Worm (Caenorhabditis elegans): ENCODE results near the gene clec-256.

clec-256 gene

ce11 chrV:18729324-18729924, 42.1 kb upstream of the clec-256 start, which contains the start of gene asp-19:
TSS of gene asp-19 (minus strand) at chrV:18729374.
- TF ChIP-seq nhr-19 (GFP tag; conservative IDR thresholded peaks at IDR 0.05) (no peak), isw-1 (GFP tag; IDR thresholded peaks at IDR 0.05) (no peak), ztf-11 (tag; optimal IDR thresholded peaks at IDR 0.05) (no peak), lin-15B (tag; optimal IDR thresholded peaks at IDR 0.05) (no peak), nhr-47 (tag; optimal IDR thresholded peaks at IDR 0.05) (no peak)

- no peak for TF ChIP-seq C16A3.4 (tag; optimal IDR thresholded peaks at IDR 0.05)
- no peak for TF ChIP-seq snu-23 (GFP tag; optimal IDR thresholded peaks at IDR 0.05)
- TF ChIP-seq mab-9 (GFP tag; IDR thresholded peaks at IDR 0.05), result no peak
- TF ChIP-seq snpc-4 (tag; optimal IDR thresholded peaks at IDR 0.05), result no peak
- TF ChIP-seq unc-30 (tag; optimal IDR thresholded peaks at IDR 0.05), result no peak
- TF ChIP-seq nhr-11 (tag; optimal IDR thresholded peaks at IDR 0.05), result no peak
- no peak for TF ChIP-seq ces-1 (GFP tag; optimal IDR thresholded peaks at IDR 0.05)
- TF ChIP-seq alr-1 (tag; optimal IDR thresholded peaks at IDR 0.05; ENCODE audit: borderline replicate concordance), result no peak
These were observed 39.9 kb upstream of the clec-256 start, which contains the start of the genes asp-18 and scl-19 for ce11 chrV:18731579-18732041. TSS of gene asp-18 (minus strand) at chrV:18731679. TSS of gene scl-19 (plus strand) at chrV:18731991.

- TF ChIP-seq hlh-4 (tag; optimal IDR thresholded peaks at IDR 0.05) (no peak), unc-30 (tag; optimal IDR thresholded peaks at IDR 0.05) (no peak), lsy-2 (tag; optimal IDR thresholded peaks at IDR 0.05) (no peak), snpc-4 (tag; optimal IDR thresholded peaks at IDR 0.05) (no peak), hpl-2 (GFP tag; optimal IDR thresholded peaks at IDR 0.05) (no peak), sup-37 (GFP tag; optimal IDR thresholded peaks at IDR 0.05) (no peak)
These were observed 37.5 kb upstream of the clec-256 start for ce11 chrV:18733942-18734341.

ce11 chrV:18734381-18734780, 37.1 kb upstream of the clec-256 start, which contains the start of gene scl-20:
TSS of gene scl-20 (minus strand) at chrV:18734481.
- TF ChIP-seq nhr-71 (tag; optimal IDR thresholded peaks at IDR 0.05) (no peak), nhr-12 (tag; optimal IDR thresholded peaks at IDR 0.05) (no peak), grh-1 (GFP tag; IDR thresholded peaks at IDR 0.05) (no peak), lin-13 (GFP tag; optimal IDR thresholded peaks at IDR 0.05) (no peak), ceh-82 (tag; optimal IDR thresholded peaks at IDR 0.05) (no peak), nhr-90 (tag; optimal IDR thresholded peaks at IDR 0.05; ENCODE audit: poor library complexity) (no peak)

- TF ChIP-seq fos-1 (tag; optimal IDR thresholded peaks at IDR 0.05), result no peak
- no peak for TF ChIP-seq elt-2 (tag; optimal IDR thresholded peaks at IDR 0.05)
- no peak for TF ChIP-seq nhr-84 (tag; optimal IDR thresholded peaks at IDR 0.05)
- no peak for TF ChIP-seq ztf-11 (tag; optimal IDR thresholded peaks at IDR 0.05)
- TF ChIP-seq fkh-4 (tag; optimal IDR thresholded peaks at IDR 0.05; ENCODE audit: borderline replicate concordance), result no peak
- TF ChIP-seq C16A3.4 (tag; optimal IDR thresholded peaks at IDR 0.05), result no peak
- no peak for TF ChIP-seq zip-4 (GFP tag; optimal IDR thresholded peaks at IDR 0.05)
- no peak for TF ChIP-seq mep-1 (tag; optimal IDR thresholded peaks at IDR 0.05)
- TF ChIP-seq lin-13 (GFP tag; optimal IDR thresholded peaks at IDR 0.05), result no peak
- no peak for TF ChIP-seq nhr-85 (tag)
- TF ChIP-seq nhr-237 (tag; optimal IDR thresholded peaks at IDR 0.05), result no peak
- TF ChIP-seq lin-14 (GFP tag; optimal IDR thresholded peaks at IDR 0.05), result no peak
- TF ChIP-seq pqm-1 (tag; optimal IDR thresholded peaks at IDR 0.05), result no peak
- TF ChIP-seq nhr-77 (tag; optimal IDR thresholded peaks at IDR 0.05), result no peak
- TF ChIP-seq snpc-4 (tag; optimal IDR thresholded peaks at IDR 0.05), result no peak
These were observed 33.8 kb upstream of the clec-256 start for ce11 chrV:18737646-18738045.
